Worm (Caenorhabditis elegans) whole organism, L3 larva: ENCODE measurements around the gene mml-1.
A peak's percentile ranks its signal among the peaks of the same experiment; 100 is the strongest.

Experiments used
- ZK546.5 ChIP-seq: sonication (generic microtip); optimal IDR thresholded peaks from 2 replicates; lab custom pipeline; 2017; ENCODE audit warnings: missing biosample characterization, missing genetic modification characterization
- aly-2 ChIP-seq: fragments of 150-350 bp; optimal IDR thresholded peaks from 2 replicates; lab custom pipeline; 2014; ENCODE audit warnings: missing biosample characterization, missing genetic modification characterization
- ama-1 ChIP-seq: fragments of 150-350 bp; optimal IDR thresholded peaks from 2 replicates; lab custom pipeline; 2018
- ceh-16 ChIP-seq: sonication (generic microtip); optimal IDR thresholded peaks from 2 replicates; lab custom pipeline; 2017; ENCODE audit warnings: missing biosample characterization, missing genetic modification characterization
- ceh-28 ChIP-seq: fragments of 150-350 bp; optimal IDR thresholded peaks from 2 replicates; lab custom pipeline; 2014; ENCODE audit warnings: missing biosample characterization, missing genetic modification reagents, missing genetic modification characterization
- ceh-9 ChIP-seq: sonication (generic microtip); optimal IDR thresholded peaks from 2 replicates; lab custom pipeline; 2018; ENCODE audit warnings: missing biosample characterization, missing genetic modification characterization
- daf-12 ChIP-seq: fragments of 150-350 bp; optimal IDR thresholded peaks from 2 replicates; lab custom pipeline; 2014; ENCODE audit warnings: missing biosample characterization, missing genetic modification reagents, missing genetic modification characterization
- egl-27 ChIP-seq: sonication (generic microtip); optimal IDR thresholded peaks from 4 replicates; lab custom pipeline; 2017; ENCODE audit warnings: missing biosample characterization, missing genetic modification reagents, missing genetic modification characterization
- elt-1 ChIP-seq: fragments of 150-350 bp; optimal IDR thresholded peaks from 2 replicates; lab custom pipeline; 2014; ENCODE audit warnings: missing biosample characterization, missing genetic modification characterization
- elt-2 ChIP-seq: sonication (generic microtip); optimal IDR thresholded peaks from 2 replicates; lab custom pipeline; 2016; ENCODE audit warnings: missing genetic modification reagents, mild to moderate bottlenecking, missing genetic modification characterization, missing compliant biosample characterization
- hmg-11 ChIP-seq: sonication (generic microtip); optimal IDR thresholded peaks from 2 replicates; lab custom pipeline; 2016; ENCODE audit warnings: missing genetic modification characterization, missing compliant biosample characterization
- jun-1 ChIP-seq: fragments of 150-350 bp; optimal IDR thresholded peaks from 2 replicates; lab custom pipeline; 2014; ENCODE audit warnings: missing biosample characterization, missing genetic modification reagents, missing genetic modification characterization
- lin-15B ChIP-seq: fragments of 150-350 bp; optimal IDR thresholded peaks from 2 replicates; lab custom pipeline; 2014; ENCODE audit warnings: missing biosample characterization, missing genetic modification characterization
- lin-39 ChIP-seq: fragments of 150-350 bp; optimal IDR thresholded peaks from 2 replicates; lab custom pipeline; 2018; ENCODE audit warnings: missing biosample characterization, missing genetic modification reagents, missing genetic modification characterization
- lsy-12 ChIP-seq: sonication (generic microtip); optimal IDR thresholded peaks from 2 replicates; lab custom pipeline; 2016; ENCODE audit warnings: mild to moderate bottlenecking, missing genetic modification characterization, missing compliant biosample characterization
- nfya-1 ChIP-seq: sonication (generic microtip); optimal IDR thresholded peaks from 2 replicates; lab custom pipeline; 2017; ENCODE audit warnings: missing genetic modification characterization, mild to moderate bottlenecking, missing compliant biosample characterization, antibody characterized with exemption, moderate library complexity; ENCODE audit not compliant: insufficient read depth
- nhr-12 ChIP-seq: fragments of 150-350 bp; optimal IDR thresholded peaks from 2 replicates; lab custom pipeline; 2014; ENCODE audit warnings: missing biosample characterization, missing genetic modification characterization
- nhr-23 ChIP-seq: fragments of 150-350 bp; optimal IDR thresholded peaks from 2 replicates; lab custom pipeline; 2014; ENCODE audit warnings: missing biosample characterization, missing genetic modification reagents, missing genetic modification characterization
- nhr-237 ChIP-seq: fragments of 150-350 bp; optimal IDR thresholded peaks from 2 replicates; lab custom pipeline; 2014; ENCODE audit warnings: missing biosample characterization, missing genetic modification characterization
- nhr-43 ChIP-seq: sonication (generic microtip); optimal IDR thresholded peaks from 2 replicates; lab custom pipeline; 2016; ENCODE audit warnings: mild to moderate bottlenecking, missing genetic modification characterization, missing compliant biosample characterization; ENCODE audit not compliant: poor library complexity, severe bottlenecking
- nhr-67 ChIP-seq: fragments of 150-350 bp; optimal IDR thresholded peaks from 2 replicates; lab custom pipeline; 2014; ENCODE audit warnings: missing biosample characterization, missing genetic modification characterization
- nhr-76 ChIP-seq: fragments of 150-350 bp; sonication (generic microtip); optimal IDR thresholded peaks from 5 replicates; lab custom pipeline; 2014; ENCODE audit warnings: missing biosample characterization, missing genetic modification characterization
- pha-4 ChIP-seq: fragments of 150-350 bp; optimal IDR thresholded peaks from 2 replicates; lab custom pipeline; 2014; ENCODE audit warnings: missing biosample characterization, missing genetic modification reagents, missing genetic modification characterization
- pqm-1 ChIP-seq: fragments of 150-350 bp; optimal IDR thresholded peaks from 2 replicates; lab custom pipeline; 2017; ENCODE audit warnings: missing biosample characterization, missing genetic modification characterization, inconsistent platforms
- sea-2 ChIP-seq: fragments of 150-350 bp; sonication (generic microtip); optimal IDR thresholded peaks from 4 replicates; lab custom pipeline; 2014; ENCODE audit warnings: missing biosample characterization, missing genetic modification reagents, missing genetic modification characterization
- snpc-4 ChIP-seq: fragments of 150-350 bp; optimal IDR thresholded peaks from 2 replicates; lab custom pipeline; 2014; ENCODE audit warnings: missing biosample characterization, missing genetic modification characterization
- tbx-2 ChIP-seq: sonication (generic microtip); optimal IDR thresholded peaks from 2 replicates; lab custom pipeline; 2016; ENCODE audit warnings: mild to moderate bottlenecking, missing genetic modification characterization, missing compliant biosample characterization
- unc-62 ChIP-seq: fragments of 150-350 bp; sonication (generic microtip); optimal IDR thresholded peaks from 4 replicates; lab custom pipeline; 2014; ENCODE audit warnings: missing biosample characterization, missing genetic modification reagents, missing genetic modification characterization
- ztf-11 ChIP-seq: fragments of 150-350 bp; optimal IDR thresholded peaks from 2 replicates; lab custom pipeline; 2014; ENCODE audit warnings: missing biosample characterization, missing genetic modification characterization
- ztf-4 ChIP-seq: fragments of 150-350 bp; optimal IDR thresholded peaks from 2 replicates; lab custom pipeline; 2014; ENCODE audit warnings: missing biosample characterization, missing genetic modification characterization

The mml-1 gene

ce11 chrIII:7370569-7370968 is 4.0 kb downstream of the mml-1 start:
- TF ChIP-seq nhr-76 (no peak), aly-2 (tag; lab: Kevin White, UChicago) (no peak), ceh-9 (tag; lab: Kevin White, UChicago) (no peak), ztf-4 (no peak), nhr-67 (tag; lab: Kevin White, UChicago) (no peak), ama-1 (lab: Kevin White, UChicago) (no peak), elt-1 (no peak), egl-27 (tag; lab: Kevin White, UChicago) (no peak), unc-62 (no peak), daf-12 (tag; lab: Kevin White, UChicago) (no peak), ztf-11 (no peak), nfya-1 (no peak)

ce11 chrIII:7369394-7370024 is 5.0 kb downstream of the mml-1 start:
- TF ChIP-seq ama-1 (lab: Kevin White, UChicago) (peak; percentile 81), ztf-4 (peak; percentile 32), pha-4 (tag; lab: Kevin White, UChicago) (no peak), ZK546.5 (no peak), nhr-43 (tag; lab: Kevin White, UChicago) (peak; percentile 66), lsy-12 (tag; lab: Kevin White, UChicago) (peak; percentile 78), elt-2 (tag; lab: Kevin White, UChicago) (peak; percentile 15), nhr-12 (tag; lab: Kevin White, UChicago) (no peak), nhr-23 (peak; percentile 62), sea-2 (GFP tag; lab: Kevin White, UChicago) (no peak)

- TF ChIP-seq lin-39 (tag; lab: Kevin White, UChicago) (no peak), daf-12 (tag; lab: Kevin White, UChicago) (no peak), aly-2 (tag; lab: Kevin White, UChicago) (no peak)
Observed at ce11 chrIII:7367012-7367760, 7.3 kb downstream of the mml-1 start, which contains the start of the genes T20B12.5 and T20B12.4. Gene T20B12.5, minus strand, starts transcription at chrIII:7367112. Gene T20B12.4, plus strand, starts transcription at chrIII:7367710.

ce11 chrIII:7365602-7366001 is 8.9 kb downstream of the mml-1 start, which contains the start of gene F08F8.11:
Gene F08F8.11, plus strand, starts transcription at chrIII:7365902.
- TF ChIP-seq ama-1 (lab: Kevin White, UChicago) (no peak), pqm-1 (tag; lab: Kevin White, UChicago) (no peak), hmg-11 (tag; lab: Kevin White, UChicago) (no peak), nfya-1 (no peak), tbx-2 (tag; lab: Kevin White, UChicago) (no peak), nhr-237 (tag; lab: Kevin White, UChicago) (no peak), ceh-28 (tag; lab: Kevin White, UChicago) (no peak), elt-2 (tag; lab: Kevin White, UChicago) (no peak), jun-1 (tag; lab: Kevin White, UChicago) (no peak), egl-27 (tag; lab: Kevin White, UChicago) (no peak), ceh-16 (tag; lab: Kevin White, UChicago) (no peak), nhr-76 (no peak)

ce11 chrIII:7359037-7359548 is 15.4 kb downstream of the mml-1 start, which contains the start of the genes eco-1 and hmgr-1:
Gene eco-1, minus strand, starts transcription at chrIII:7359095.
Gene hmgr-1, plus strand, starts transcription at chrIII:7359498.
- TF ChIP-seq hmg-11 (tag; lab: Kevin White, UChicago) (peak; percentile 52), lin-39 (tag; lab: Kevin White, UChicago) (peak; percentile 41), nhr-43 (tag; lab: Kevin White, UChicago) (peak; percentile 26), nfya-1 (peak; percentile 55), snpc-4 (peak; percentile 4), nhr-23 (peak; percentile 13), ztf-11 (no peak), nhr-67 (tag; lab: Kevin White, UChicago) (no peak), lin-15B (tag; lab: Kevin White, UChicago) (peak; percentile 35)
